Fruit fly (Drosophila melanogaster) whole organism, embryonic: ENCODE results near the gene Gr32a.

ENCODE experiments used
- Adf1 ChIP-seq: fragments of 200-800 bp; sonication (Bioruptor generic); IDR thresholded peaks from 2 replicates; pipeline ENCODE4 v1.3.6; 2022; ENCODE audit warnings: missing biosample characterization, missing genetic modification characterization
- CG13287 ChIP-seq: fragments of 200-800 bp; sonication (Bioruptor generic); IDR thresholded peaks from 2 replicates; pipeline ENCODE4 v1.3.6; 2022; ENCODE audit warnings: missing biosample characterization, missing genetic modification characterization; ENCODE audit not compliant: partially characterized antibody
- CG13624 ChIP-seq: fragments of 200-800 bp; sonication (Bioruptor generic); optimal IDR thresholded peaks from 2 replicates; lab custom pipeline; 2016; ENCODE audit warnings: missing biosample characterization, missing genetic modification characterization
- CG14014 ChIP-seq: fragments of 200-800 bp; sonication (Bioruptor generic); IDR thresholded peaks from 2 replicates; pipeline ENCODE4 v1.3.6; 2022; ENCODE audit warnings: missing biosample characterization, missing genetic modification characterization
- CG14710 ChIP-seq: fragments of 200-800 bp; sonication (Bioruptor generic); optimal IDR thresholded peaks from 3 replicates; lab custom pipeline; 2019; ENCODE audit warnings: missing biosample characterization, mild to moderate bottlenecking, missing genetic modification characterization, moderate library complexity
- CG16813 ChIP-seq: fragments of 200-800 bp; sonication (Bioruptor generic); IDR thresholded peaks from 3 replicates; pipeline ENCODE4 v1.3.6; 2022; ENCODE audit warnings: missing biosample characterization, missing genetic modification characterization; ENCODE audit not compliant: partially characterized antibody
- CG1832 ChIP-seq: fragments of 200-800 bp; sonication (Bioruptor generic); optimal IDR thresholded peaks from 2 replicates; lab custom pipeline; 2017; ENCODE audit warnings: missing biosample characterization, mild to moderate bottlenecking, missing genetic modification characterization, inconsistent platforms
- CG18764 ChIP-seq: fragments of 200-800 bp; sonication (Bioruptor generic); optimal IDR thresholded peaks from 3 replicates; lab custom pipeline; 2016; ENCODE audit warnings: missing biosample characterization, missing genetic modification characterization
- CG32772 ChIP-seq: fragments of 200-800 bp; sonication (Bioruptor generic); IDR thresholded peaks from 2 replicates; pipeline ENCODE4 v1.3.6; 2022; ENCODE audit warnings: missing biosample characterization, missing genetic modification characterization
- CG33557 ChIP-seq: fragments of 200-800 bp; sonication (Bioruptor generic); optimal IDR thresholded peaks from 2 replicates; lab custom pipeline; 2019; ENCODE audit warnings: missing biosample characterization, mild to moderate bottlenecking, missing genetic modification characterization, moderate library complexity
- CG34224 ChIP-seq: fragments of 200-800 bp; sonication (Bioruptor generic); IDR thresholded peaks from 3 replicates; pipeline ENCODE4 v1.3.6; 2022; ENCODE audit warnings: missing biosample characterization, missing genetic modification characterization; ENCODE audit not compliant: partially characterized antibody
- CG6791 ChIP-seq: fragments of 200-800 bp; sonication (Bioruptor generic); IDR thresholded peaks from 3 replicates; pipeline ENCODE4 v1.3.6; 2022; ENCODE audit warnings: missing biosample characterization, missing genetic modification characterization; ENCODE audit not compliant: partially characterized antibody
- CG6813 ChIP-seq: fragments of 200-800 bp; sonication (Bioruptor generic); optimal IDR thresholded peaks from 2 replicates; lab custom pipeline; 2017; ENCODE audit warnings: missing biosample characterization, missing genetic modification characterization, mild to moderate bottlenecking, moderate library complexity, missing genetic modification reagents
- CG7928 ChIP-seq: fragments of 200-800 bp; sonication (Bioruptor generic); optimal IDR thresholded peaks from 2 replicates; lab custom pipeline; 2017; ENCODE audit warnings: missing biosample characterization, mild to moderate bottlenecking, missing genetic modification characterization
- CTCF ChIP-seq: fragments of 200-800 bp; sonication (Bioruptor generic); optimal IDR thresholded peaks from 2 replicates; lab custom pipeline; 2017; ENCODE audit warnings: missing biosample characterization, mild to moderate bottlenecking, missing genetic modification characterization, moderate library complexity
- Dad ChIP-seq: fragments of 200-800 bp; sonication (Bioruptor generic); optimal IDR thresholded peaks from 3 replicates; lab custom pipeline; 2016; ENCODE audit warnings: missing biosample characterization, missing genetic modification characterization
- Doc3 ChIP-seq: fragments of 200-800 bp; sonication (Bioruptor generic); IDR thresholded peaks from 3 replicates; pipeline ENCODE4 v1.3.6; 2022; ENCODE audit warnings: missing biosample characterization, missing genetic modification characterization; ENCODE audit not compliant: partially characterized antibody
- Dp ChIP-seq: fragments of 200-800 bp; sonication (Bioruptor generic); optimal IDR thresholded peaks from 2 replicates; lab custom pipeline; 2018; ENCODE audit warnings: missing biosample characterization, mild to moderate bottlenecking, missing genetic modification characterization, moderate library complexity
- Dref ChIP-seq: fragments of 200-800 bp; sonication (Bioruptor generic); IDR thresholded peaks from 2 replicates; pipeline ENCODE4 v1.3.6; 2022; ENCODE audit warnings: missing biosample characterization, missing genetic modification characterization
- Ets97D ChIP-seq: fragments of 200-800 bp; sonication (Bioruptor generic); optimal IDR thresholded peaks from 3 replicates; lab custom pipeline; 2016; ENCODE audit warnings: missing biosample characterization, missing genetic modification characterization
- HmgZ ChIP-seq: fragments of 200-800 bp; sonication (Bioruptor generic); optimal IDR thresholded peaks from 2 replicates; lab custom pipeline; 2018; ENCODE audit warnings: missing biosample characterization, mild to moderate bottlenecking, missing genetic modification characterization
- MBD-R2 ChIP-seq: fragments of 200-800 bp; sonication (Bioruptor generic); IDR thresholded peaks from 2 replicates; pipeline ENCODE4 v1.3.6; 2022; ENCODE audit warnings: missing biosample characterization, missing genetic modification characterization
- MESR4 ChIP-seq: fragments of 200-800 bp; sonication (Bioruptor generic); optimal IDR thresholded peaks from 2 replicates; lab custom pipeline; 2018; ENCODE audit warnings: missing biosample characterization, mild to moderate bottlenecking, missing genetic modification characterization, moderate library complexity
- Myb ChIP-seq: fragments of 200-800 bp; sonication (Bioruptor generic); optimal IDR thresholded peaks from 2 replicates; lab custom pipeline; 2016; ENCODE audit warnings: missing biosample characterization, missing genetic modification characterization
- NFAT ChIP-seq: fragments of 200-800 bp; sonication (Bioruptor generic); IDR thresholded peaks from 2 replicates; pipeline ENCODE4 v1.3.6; 2022; ENCODE audit warnings: missing biosample characterization, missing genetic modification characterization
- Ravus ChIP-seq: fragments of 200-800 bp; sonication (Bioruptor generic); IDR thresholded peaks from 2 replicates; pipeline ENCODE4 v1.3.6; 2022; ENCODE audit warnings: missing biosample characterization, missing genetic modification characterization
- Scr ChIP-seq: fragments of 200-800 bp; sonication (Bioruptor generic); IDR thresholded peaks from 2 replicates; pipeline ENCODE4 v1.3.6; 2022; ENCODE audit warnings: missing biosample characterization, missing genetic modification characterization; ENCODE audit not compliant: partially characterized antibody
- Sin3A ChIP-seq: fragments of >200 bp; optimal IDR thresholded peaks from 2 replicates; lab custom pipeline; 2018
- Xrp1 ChIP-seq: fragments of 200-800 bp; sonication (Bioruptor generic); IDR thresholded peaks from 2 replicates; pipeline ENCODE4 v1.3.6; 2022; ENCODE audit warnings: missing biosample characterization, missing genetic modification characterization
- amos ChIP-seq: fragments of 200-800 bp; sonication (Bioruptor generic); IDR thresholded peaks from 2 replicates; pipeline ENCODE4 v1.3.6; 2022; ENCODE audit warnings: missing biosample characterization, missing genetic modification characterization; ENCODE audit not compliant: partially characterized antibody
- cwo ChIP-seq: fragments of 200-800 bp; sonication (Bioruptor generic); optimal IDR thresholded peaks from 3 replicates; lab custom pipeline; 2017; ENCODE audit warnings: missing biosample characterization, missing genetic modification characterization, mild to moderate bottlenecking, moderate library complexity, missing genetic modification reagents
- ewg ChIP-seq: fragments of 200-800 bp; sonication (Bioruptor generic); optimal IDR thresholded peaks from 3 replicates; lab custom pipeline; 2017; ENCODE audit warnings: mild to moderate bottlenecking, missing biosample characterization, missing genetic modification reagents, missing genetic modification characterization
- ftz-f1 ChIP-seq: fragments of 200-800 bp; sonication (Bioruptor generic); optimal IDR thresholded peaks from 2 replicates; lab custom pipeline; 2016; ENCODE audit warnings: missing biosample characterization, missing genetic modification characterization
- ham ChIP-seq: fragments of 200-800 bp; sonication (Bioruptor generic); IDR thresholded peaks from 2 replicates; pipeline ENCODE4 v1.3.6; 2022; ENCODE audit warnings: missing biosample characterization, missing genetic modification characterization
- inv ChIP-seq: fragments of 200-800 bp; sonication (Bioruptor generic); IDR thresholded peaks from 2 replicates; pipeline ENCODE4 v1.3.6; 2022; ENCODE audit warnings: missing biosample characterization, missing genetic modification characterization; ENCODE audit not compliant: partially characterized antibody
- nerfin-2 ChIP-seq: fragments of 200-800 bp; sonication (Bioruptor generic); IDR thresholded peaks from 2 replicates; pipeline ENCODE4 v1.3.6; 2022; ENCODE audit warnings: missing biosample characterization, missing genetic modification characterization; ENCODE audit not compliant: partially characterized antibody
- onecut ChIP-seq: fragments of 200-800 bp; sonication (Bioruptor generic); IDR thresholded peaks from 2 replicates; pipeline ENCODE4 v1.3.6; 2022; ENCODE audit warnings: missing biosample characterization, missing genetic modification characterization
- pfk ChIP-seq: fragments of 200-800 bp; sonication (Bioruptor generic); optimal IDR thresholded peaks from 2 replicates; lab custom pipeline; 2018; ENCODE audit warnings: missing biosample characterization, mild to moderate bottlenecking, missing genetic modification characterization, moderate library complexity
- phol ChIP-seq: fragments of 200-800 bp; sonication (Bioruptor generic); optimal IDR thresholded peaks from 3 replicates; lab custom pipeline; 2018; ENCODE audit warnings: missing biosample characterization, mild to moderate bottlenecking, missing genetic modification characterization, moderate library complexity
- prd ChIP-seq, 3 experiments: fragments of >200 bp in 2 of 3; fragments of 200-800 bp in 1 of 3; sonication (Bioruptor generic) in 1 of 3; optimal IDR thresholded peaks in 2 of 3; IDR thresholded peaks in 1 of 3; 2 replicates in 2 of 3; 3 replicates in 1 of 3; pipeline versions ENCODE4 v1.3.6 to Lab custom; 2017 to 2022; ENCODE audit warnings: missing biosample characterization in 1 of 3, missing genetic modification characterization in 1 of 3
- psq ChIP-seq: fragments of 200-800 bp; sonication (Bioruptor generic); optimal IDR thresholded peaks from 2 replicates; lab custom pipeline; 2017; ENCODE audit warnings: missing biosample characterization, missing genetic modification characterization
- rib ChIP-seq: fragments of 200-800 bp; sonication (Bioruptor generic); IDR thresholded peaks from 2 replicates; pipeline ENCODE4 v1.3.6; 2022; ENCODE audit warnings: missing biosample characterization, missing genetic modification characterization
- row ChIP-seq: fragments of 200-800 bp; sonication (Bioruptor generic); IDR thresholded peaks from 3 replicates; pipeline ENCODE4 v1.3.6; 2022; ENCODE audit warnings: missing biosample characterization, missing genetic modification characterization
- stwl ChIP-seq: fragments of 200-800 bp; sonication (Bioruptor generic); optimal IDR thresholded peaks from 3 replicates; lab custom pipeline; 2018; ENCODE audit warnings: missing biosample characterization, mild to moderate bottlenecking, missing genetic modification characterization, moderate library complexity
- toy ChIP-seq: fragments of 200-800 bp; sonication (Bioruptor generic); IDR thresholded peaks from 2 replicates; pipeline ENCODE4 v1.3.6; 2022; ENCODE audit warnings: missing biosample characterization, missing genetic modification characterization
- trem ChIP-seq: fragments of 200-800 bp; optimal IDR thresholded peaks from 3 replicates; lab custom pipeline; 2019; ENCODE audit warnings: missing biosample characterization, mild to moderate bottlenecking, missing genetic modification characterization, moderate library complexity
- unc-4 ChIP-seq: fragments of 200-800 bp; sonication (Bioruptor generic); IDR thresholded peaks from 2 replicates; pipeline ENCODE4 v1.3.6; 2022; ENCODE audit warnings: missing biosample characterization, missing genetic modification characterization; ENCODE audit not compliant: partially characterized antibody
- vnd ChIP-seq: fragments of 200-800 bp; sonication (Bioruptor generic); IDR thresholded peaks from 3 replicates; pipeline ENCODE4 v1.3.6; 2022; ENCODE audit warnings: missing biosample characterization, missing genetic modification characterization; ENCODE audit not compliant: partially characterized antibody

Gene Gr32a

DNA sequence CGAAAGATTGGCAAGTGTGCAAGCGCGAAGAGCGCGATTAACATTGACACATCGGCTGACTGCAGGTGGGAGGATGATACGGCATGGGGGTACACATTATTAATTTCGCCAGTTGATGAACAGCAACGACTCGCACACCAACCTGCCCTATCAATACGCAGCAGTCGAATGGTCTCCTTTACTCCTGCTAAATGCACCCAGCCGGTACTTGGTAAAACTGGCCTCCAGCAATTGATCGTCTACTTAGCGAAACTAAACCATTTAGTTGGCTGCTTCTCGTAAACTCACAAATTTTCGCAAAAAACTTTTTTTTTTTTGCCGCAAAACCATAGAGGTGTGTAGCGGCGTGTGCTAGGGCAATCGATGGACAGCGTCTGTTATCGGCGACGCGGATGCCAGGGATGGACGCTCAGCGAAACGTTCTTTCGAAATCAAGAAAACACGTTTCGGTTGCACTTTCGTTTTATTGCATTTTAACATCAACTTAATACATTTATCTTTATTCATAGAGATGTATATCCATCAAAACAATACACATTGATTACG is 13.2 kb upstream of the Gr32a start, which contains the start of gene Ge-1 (continued):
- TF ChIP-seq Adf1 (GFP tag; lab: Robert Waterston, UW), result peak; percentile 15; the same call in 1 of the 2 replicates
- TF ChIP-seq Xrp1 (GFP tag; lab: Robert Waterston, UW), result peak; percentile 38; the same call in 1 of the 2 replicates
- TF ChIP-seq unc-4 (GFP tag; lab: Robert Waterston, UW), result peak; percentile 49; the same call in 1 of the 2 replicates
- TF ChIP-seq Scr, result peak; percentile 60
- peak; percentile 56; the same call in 2 of the 3 replicates for TF ChIP-seq CG16813
- TF ChIP-seq phol (tag; lab: Kevin White, UChicago), result peak; percentile 5
- TF ChIP-seq vnd, result peak; percentile 43; the same call in 1 of the 3 replicates
- no peak for TF ChIP-seq CG6813
- TF ChIP-seq CTCF, result no peak
- TF ChIP-seq Ravus (GFP tag; lab: Robert Waterston, UW), result no peak
- peak; percentile 31 for TF ChIP-seq CG13624 (GFP tag; lab: Kevin White, UChicago)
- peak; percentile 98 for TF ChIP-seq Myb
- peak; percentile 36 for TF ChIP-seq CG34224 (GFP tag; lab: Robert Waterston, UW)
- peak; percentile 38 for TF ChIP-seq HmgZ (tag; lab: Kevin White, UChicago)
- TF ChIP-seq CG7928, result peak; percentile 95
- peak; percentile 2 for TF ChIP-seq CG18764 (GFP tag; lab: Kevin White, UChicago)
- TF ChIP-seq rib, result peak; percentile 90
- TF ChIP-seq ewg, result no peak
- peak; percentile 60 for TF ChIP-seq Dp (GFP tag; lab: Kevin White, UChicago)
- TF ChIP-seq amos, result peak; percentile 58
- no peak for TF ChIP-seq Dad (GFP tag; lab: Kevin White, UChicago)
- TF ChIP-seq MBD-R2 (GFP tag; lab: Robert Waterston, UW), result peak; percentile 82
- peak; percentile 29 for TF ChIP-seq MESR4 (GFP tag; lab: Kevin White, UChicago)
- no peak for TF ChIP-seq CG1832 (GFP tag; lab: Kevin White, UChicago)
- TF ChIP-seq Dref (GFP tag; lab: Robert Waterston, UW), result peak; percentile 87
- TF ChIP-seq CG33557 (GFP tag; lab: Kevin White, UChicago), result no peak
- TF ChIP-seq psq (GFP tag; lab: Kevin White, UChicago), result no peak
- no peak for TF ChIP-seq toy
- 0 out of 2 replicates have a peak, but pooled peaks have one; percentile 20 for TF ChIP-seq inv (GFP tag; lab: Robert Waterston, UW)
- peak; percentile 26; the same call in 1 of the 3 replicates for TF ChIP-seq row (GFP tag; lab: Robert Waterston, UW)
- peak; percentile 40; the same call in 1 of the 2 replicates for TF ChIP-seq nerfin-2
- peak; percentile 18; the same call in 1 of the 2 replicates for TF ChIP-seq CG14014 (GFP tag; lab: Robert Waterston, UW)
- peak; percentile 52 for TF ChIP-seq Sin3A (lab: Kevin White, UChicago)
- peak; percentile 48; the same call in 1 of the 3 replicates for TF ChIP-seq CG6791 (GFP tag; lab: Robert Waterston, UW)
- TF ChIP-seq pfk (GFP tag; lab: Kevin White, UChicago), result peak; percentile 30
- TF ChIP-seq CG13287 (GFP tag; lab: Robert Waterston, UW), result peak; percentile 69
- TF ChIP-seq trem, result peak; percentile 47
- TF ChIP-seq ham, result no peak
- TF ChIP-seq ftz-f1 (GFP tag; lab: Kevin White, UChicago), result peak; percentile 3
- TF ChIP-seq Doc3 (GFP tag; lab: Robert Waterston, UW), result 0 out of 3 replicates have a peak, but pooled peaks have one; percentile 27
- 0 out of 2 replicates have a peak, but pooled peaks have one; percentile 28 for TF ChIP-seq NFAT
- no peak for TF ChIP-seq prd (optimal IDR thresholded peaks at IDR 0.05; lab: Kevin White, UChicago)
- peak; percentile 24; the same call in 1 of the 3 replicates for TF ChIP-seq prd (GFP tag; IDR thresholded peaks at IDR 0.05; lab: Robert Waterston, UW)
- TF ChIP-seq cwo (GFP tag; lab: Kevin White, UChicago), result no peak
- TF ChIP-seq stwl (tag; lab: Kevin White, UChicago), result peak; percentile 45
- TF ChIP-seq CG32772 (GFP tag; lab: Robert Waterston, UW), result peak; percentile 79
- TF ChIP-seq CG14710, result peak; percentile 34
- TF ChIP-seq onecut (GFP tag; lab: Robert Waterston, UW), result peak; percentile 35; the same call in 1 of the 2 replicates
- TF ChIP-seq Ets97D (GFP tag; lab: Kevin White, UChicago), result peak; percentile 26
